Fruit fly (Drosophila melanogaster): ENCODE measurements around the gene FoxP.

FoxP gene

DNA sequence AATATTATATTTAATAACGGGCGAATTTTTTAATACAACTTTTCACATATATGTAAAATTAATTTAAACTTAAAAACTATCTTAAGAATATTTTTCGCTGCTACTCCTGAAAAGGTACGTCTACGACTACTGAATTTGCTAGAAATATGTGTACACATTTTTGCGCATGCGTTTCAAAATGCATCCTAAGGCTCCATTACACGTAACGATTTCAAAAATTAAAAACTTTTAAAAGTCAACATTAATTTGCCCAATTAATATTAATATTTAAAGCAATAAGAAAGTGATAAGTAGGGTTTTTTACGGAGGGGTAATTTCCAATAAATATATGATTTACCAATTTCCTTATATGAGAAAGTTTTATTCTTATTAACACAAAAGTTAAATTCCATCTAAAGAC lies at the start of gene FoxP:
Gene FoxP, minus strand, starts transcription at position 89 of the 400 bp plus-strand sequence.
- TF ChIP-seq cnc (optimal IDR thresholded peaks at IDR 0.05), result no peak
- peak; percentile 29 for TF ChIP-seq kay (GFP tag; ENCODE audit: borderline replicate concordance)

- TF ChIP-seq toe (GFP tag; optimal IDR thresholded peaks at IDR 0.05), result no peak
- no peak for TF ChIP-seq ovo (GFP tag; optimal IDR thresholded peaks at IDR 0.05)
- TF ChIP-seq cic (GFP tag; optimal IDR thresholded peaks at IDR 0.05), result no peak
- TF ChIP-seq pad (GFP tag; optimal IDR thresholded peaks at IDR 0.05), result no peak
- TF ChIP-seq tj (GFP tag; optimal IDR thresholded peaks at IDR 0.05), result no peak
- TF ChIP-seq CG1620 (GFP tag; optimal IDR thresholded peaks at IDR 0.05), result no peak
- TF ChIP-seq kay (GFP tag; ENCODE audit: borderline replicate concordance), result no peak
- no peak for TF ChIP-seq CG7045 (GFP tag; optimal IDR thresholded peaks at IDR 0.05)
- no peak for TF ChIP-seq CG7101 (tag; optimal IDR thresholded peaks at IDR 0.05)
- TF ChIP-seq bab1 (GFP tag; optimal IDR thresholded peaks at IDR 0.05), result no peak
- no peak for TF ChIP-seq Hr96 (GFP tag; optimal IDR thresholded peaks at IDR 0.05)
- TF ChIP-seq cnc (optimal IDR thresholded peaks at IDR 0.05), result no peak
- TF ChIP-seq Crg-1 (GFP tag; optimal IDR thresholded peaks at IDR 0.05), result no peak
- no peak for TF ChIP-seq CG5204 (GFP tag; optimal IDR thresholded peaks at IDR 0.05)
Measured at dm6 chr3R:9779764-9780163, 49.1 kb upstream of the FoxP start, which contains the start of gene CG12947. TSS of gene CG12947 (plus strand) at chr3R:9780064.

DNA sequence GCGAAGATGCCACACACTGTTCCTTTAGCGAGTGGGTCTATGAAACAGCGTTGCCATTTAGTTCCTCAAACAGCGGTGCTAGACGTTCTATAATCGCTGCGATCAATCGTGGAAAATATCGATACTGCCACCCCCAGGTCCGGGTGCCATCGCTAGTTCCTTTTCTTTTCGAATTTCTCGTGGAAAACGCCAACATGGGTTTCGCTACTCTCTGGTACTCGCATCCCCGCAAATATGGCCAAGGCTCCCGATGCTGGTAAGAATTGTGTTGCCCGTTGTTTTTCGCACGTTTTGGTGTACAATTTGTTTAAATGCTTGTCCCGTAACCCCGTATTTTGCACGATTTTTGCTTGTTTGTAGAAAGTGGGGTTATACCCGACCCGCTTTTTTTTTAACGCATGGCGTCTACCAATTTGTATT lies 47.3 kb upstream of the FoxP start, which contains the start of gene RpS29:
Gene RpS29, plus strand, starts transcription at position 102 of the 420 bp plus-strand sequence.
- TF ChIP-seq CG14711 (tag; optimal IDR thresholded peaks at IDR 0.05), result peak; percentile 69
- TF ChIP-seq CG7045 (GFP tag; optimal IDR thresholded peaks at IDR 0.05), result peak; percentile 42
- peak; percentile 90 for TF ChIP-seq Mnt (GFP tag; optimal IDR thresholded peaks at IDR 0.05)
- TF ChIP-seq Crg-1 (GFP tag; optimal IDR thresholded peaks at IDR 0.05), result peak; percentile 93
- no peak for TF ChIP-seq cnc (optimal IDR thresholded peaks at IDR 0.05)
- TF ChIP-seq CG33017 (tag; optimal IDR thresholded peaks at IDR 0.05), result peak; percentile 53
- TF ChIP-seq kay (GFP tag; ENCODE audit: borderline replicate concordance), result no peak
- TF ChIP-seq CG11617 (GFP tag; optimal IDR thresholded peaks at IDR 0.05), result peak; percentile 83
- TF ChIP-seq bab1 (GFP tag; optimal IDR thresholded peaks at IDR 0.05), result peak; percentile 93
- peak; percentile 50 for TF ChIP-seq tj (GFP tag; optimal IDR thresholded peaks at IDR 0.05)
- TF ChIP-seq CG12768 (GFP tag; optimal IDR thresholded peaks at IDR 0.05), result peak; percentile 70
- TF ChIP-seq ovo (GFP tag; optimal IDR thresholded peaks at IDR 0.05), result peak; percentile 73
- TF ChIP-seq CG5204 (GFP tag; optimal IDR thresholded peaks at IDR 0.05), result no peak
- peak; percentile 94 for TF ChIP-seq CG1620 (GFP tag; optimal IDR thresholded peaks at IDR 0.05)
- peak; percentile 86 for TF ChIP-seq CG7101 (tag; optimal IDR thresholded peaks at IDR 0.05)
- peak; percentile 71 for TF ChIP-seq pad (GFP tag; optimal IDR thresholded peaks at IDR 0.05)
- TF ChIP-seq Clk (GFP tag; optimal IDR thresholded peaks at IDR 0.05), result peak; percentile 62
- TF ChIP-seq toe (GFP tag; optimal IDR thresholded peaks at IDR 0.05), result peak; percentile 92
- peak; percentile 87 for TF ChIP-seq Hr96 (GFP tag; optimal IDR thresholded peaks at IDR 0.05)
- peak; percentile 74 for TF ChIP-seq cic (GFP tag; optimal IDR thresholded peaks at IDR 0.05)

- TF ChIP-seq bab1 (GFP tag; optimal IDR thresholded peaks at IDR 0.05) (no peak), kay (GFP tag; ENCODE audit: borderline replicate concordance) (no peak), CG5204 (GFP tag; optimal IDR thresholded peaks at IDR 0.05) (no peak), CG12768 (GFP tag; optimal IDR thresholded peaks at IDR 0.05) (no peak), cic (GFP tag; optimal IDR thresholded peaks at IDR 0.05) (no peak), CG11617 (GFP tag; optimal IDR thresholded peaks at IDR 0.05) (no peak), Crg-1 (GFP tag; optimal IDR thresholded peaks at IDR 0.05) (no peak), Clk (GFP tag; optimal IDR thresholded peaks at IDR 0.05) (no peak), pad (GFP tag; optimal IDR thresholded peaks at IDR 0.05) (no peak), CG7101 (tag; optimal IDR thresholded peaks at IDR 0.05) (no peak), Hr96 (GFP tag; optimal IDR thresholded peaks at IDR 0.05) (no peak), toe (GFP tag; optimal IDR thresholded peaks at IDR 0.05) (no peak), CG33017 (tag; optimal IDR thresholded peaks at IDR 0.05) (no peak), CG14711 (tag; optimal IDR thresholded peaks at IDR 0.05) (no peak), CG7045 (GFP tag; optimal IDR thresholded peaks at IDR 0.05) (no peak), ovo (GFP tag; optimal IDR thresholded peaks at IDR 0.05) (no peak)
Measured at dm6 chr3R:9774821-9775220, 44.1 kb upstream of the FoxP start, which contains the start of gene topi. TSS of gene topi (plus strand) at chr3R:9775121.

- TF ChIP-seq pad (GFP tag; optimal IDR thresholded peaks at IDR 0.05) (no peak), CG33017 (tag; optimal IDR thresholded peaks at IDR 0.05) (peak; percentile 12), Mnt (GFP tag; optimal IDR thresholded peaks at IDR 0.05) (peak; percentile 36), cic (GFP tag; optimal IDR thresholded peaks at IDR 0.05) (peak; percentile 92), CG12768 (GFP tag; optimal IDR thresholded peaks at IDR 0.05) (peak; percentile 5), CG1620 (GFP tag; optimal IDR thresholded peaks at IDR 0.05) (no peak)
Measured at dm6 chr3R:9774147-9774546, 43.5 kb upstream of the FoxP start, which contains the start of gene Whamy. TSS of gene Whamy (minus strand) at chr3R:9774419.

DNA sequence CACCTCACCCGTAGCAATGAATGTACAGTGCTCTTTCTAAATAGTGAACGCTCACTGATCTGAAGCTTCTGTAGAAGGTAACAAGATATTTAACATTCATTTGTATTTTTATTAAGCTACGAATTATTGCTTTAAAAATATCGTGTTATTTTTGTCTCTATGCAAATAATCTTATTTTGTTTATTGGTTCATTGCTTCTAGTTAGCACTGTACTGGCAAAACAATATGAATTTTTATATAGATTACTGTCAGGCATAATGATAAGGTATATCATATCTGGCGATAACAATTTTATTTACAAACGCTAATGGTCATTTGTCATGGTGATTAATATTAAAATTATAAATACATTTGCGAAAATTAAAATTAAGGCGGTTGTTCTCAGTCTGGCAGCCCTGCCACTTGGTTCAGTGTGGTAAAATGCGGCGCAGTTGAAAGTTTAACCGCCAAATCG lies 40.9 kb upstream of the FoxP start, which contains the start of gene CG9471:
Gene CG9471, minus strand, starts transcription at position 24 of the 454 bp plus-strand sequence.
- TF ChIP-seq pad (GFP tag; optimal IDR thresholded peaks at IDR 0.05), result peak; percentile 84
- no peak for TF ChIP-seq cnc (optimal IDR thresholded peaks at IDR 0.05)
- TF ChIP-seq CG33017 (tag; optimal IDR thresholded peaks at IDR 0.05), result peak; percentile 98
- TF ChIP-seq cic (GFP tag; optimal IDR thresholded peaks at IDR 0.05), result peak; percentile 94
- peak; percentile 92 for TF ChIP-seq Mnt (GFP tag; optimal IDR thresholded peaks at IDR 0.05)
- TF ChIP-seq toe (GFP tag; optimal IDR thresholded peaks at IDR 0.05), result peak; percentile 96
- TF ChIP-seq CG7045 (GFP tag; optimal IDR thresholded peaks at IDR 0.05), result peak; percentile 94
- TF ChIP-seq CG5204 (GFP tag; optimal IDR thresholded peaks at IDR 0.05), result peak; percentile 97
- TF ChIP-seq tj (GFP tag; optimal IDR thresholded peaks at IDR 0.05), result peak; percentile 78
- TF ChIP-seq CG1620 (GFP tag; optimal IDR thresholded peaks at IDR 0.05), result peak; percentile 95
- peak; percentile 98 for TF ChIP-seq bab1 (GFP tag; optimal IDR thresholded peaks at IDR 0.05)
- peak; percentile 88 for TF ChIP-seq Crg-1 (GFP tag; optimal IDR thresholded peaks at IDR 0.05)
- peak; percentile 97 for TF ChIP-seq CG12768 (GFP tag; optimal IDR thresholded peaks at IDR 0.05)
- TF ChIP-seq ovo (GFP tag; optimal IDR thresholded peaks at IDR 0.05), result peak; percentile 88
- TF ChIP-seq kay (GFP tag; ENCODE audit: borderline replicate concordance), result no peak
- peak; percentile 95 for TF ChIP-seq Hr96 (GFP tag; optimal IDR thresholded peaks at IDR 0.05)
- TF ChIP-seq CG14711 (tag; optimal IDR thresholded peaks at IDR 0.05), result peak; percentile 92
- peak; percentile 91 for TF ChIP-seq Clk (GFP tag; optimal IDR thresholded peaks at IDR 0.05)
- TF ChIP-seq CG7101 (tag; optimal IDR thresholded peaks at IDR 0.05), result peak; percentile 97
- peak; percentile 96 for TF ChIP-seq CG11617 (GFP tag; optimal IDR thresholded peaks at IDR 0.05)
